Fruit fly (Drosophila melanogaster) whole organism: ENCODE results near the gene Octbeta2R.

ENCODE experiments used
- CG8478 ChIP-seq: fragments of >200 bp; optimal IDR thresholded peaks from 2 replicates; lab custom pipeline; 2018; ENCODE audit warnings: inconsistent platforms
- Dll ChIP-seq: fragments of >200 bp; optimal IDR thresholded peaks from 2 replicates; lab custom pipeline; 2017
- EcR ChIP-seq, 2 experiments: fragments of >200 bp; optimal IDR thresholded peaks; 2 replicates each; lab custom pipeline; 2017; ENCODE audit warnings: missing biosample characterization in 2 of 2, missing genetic modification characterization in 2 of 2, missing genetic modification reagents in 2 of 2
- pan ChIP-seq: fragments of >200 bp; optimal IDR thresholded peaks from 2 replicates; lab custom pipeline; 2017
- usp ChIP-seq: fragments of >200 bp; optimal IDR thresholded peaks from 2 replicates; lab custom pipeline; 2017; ENCODE audit warnings: missing biosample characterization, missing genetic modification characterization, mixed read lengths

dm6 chr3R:12642051-12642532, 46.6 kb upstream of the Octbeta2R start, which contains the start of gene CG6753:
- TF ChIP-seq Dll (lab: Kevin White, UChicago) = no peak
- TF ChIP-seq usp (GFP tag; lab: Kevin White, UChicago) = no peak
- no peak for TF ChIP-seq EcR (GFP tag; optimal IDR thresholded peaks at IDR 0.05; lab: Kevin White, UChicago)
- TF ChIP-seq pan (lab: Kevin White, UChicago) = no peak
- no peak for TF ChIP-seq CG8478 (lab: Kevin White, UChicago)
